Fruit fly (Drosophila melanogaster) whole organism: Measurements from ENCODE around the gene CNMaR.

Source experiments
- CG8478 ChIP-seq: fragments of >200 bp; optimal IDR thresholded peaks from 2 replicates; lab custom pipeline; 2018; ENCODE audit warnings: inconsistent platforms
- Dll ChIP-seq: fragments of >200 bp; optimal IDR thresholded peaks from 2 replicates; lab custom pipeline; 2017
- EcR ChIP-seq, 2 experiments: fragments of >200 bp; optimal IDR thresholded peaks; 2 replicates each; lab custom pipeline; 2017; ENCODE audit warnings: missing biosample characterization in 2 of 2, missing genetic modification characterization in 2 of 2, missing genetic modification reagents in 2 of 2
- pan ChIP-seq: fragments of >200 bp; optimal IDR thresholded peaks from 2 replicates; lab custom pipeline; 2017
- psq ChIP-seq: fragments of >200 bp; optimal IDR thresholded peaks from 2 replicates; lab custom pipeline; 2017
- usp ChIP-seq: fragments of >200 bp; optimal IDR thresholded peaks from 2 replicates; lab custom pipeline; 2017; ENCODE audit warnings: missing biosample characterization, missing genetic modification characterization, mixed read lengths

dm6 chr3L:9688674-9689073 lies 44.8 kb downstream of the CNMaR start:
- TF ChIP-seq psq (no peak), Dll (lab: Kevin White, UChicago) (no peak), pan (lab: Kevin White, UChicago) (no peak), CG8478 (lab: Kevin White, UChicago) (no peak), EcR (GFP tag; optimal IDR thresholded peaks at IDR 0.05; lab: Kevin White, UChicago) (no peak), usp (GFP tag; lab: Kevin White, UChicago) (no peak)
